Fruit fly (Drosophila melanogaster) whole organism, embryonic: ENCODE data around the gene CG13108.

Experiments
- Adf1 ChIP-seq: fragments of 200-800 bp; sonication (Bioruptor generic); IDR thresholded peaks from 2 replicates; pipeline ENCODE4 v1.3.6; 2022; ENCODE audit warnings: missing biosample characterization, missing genetic modification characterization
- Atf3 ChIP-seq: fragments of 200-800 bp; sonication (Bioruptor generic); optimal IDR thresholded peaks from 3 replicates; lab custom pipeline; 2016; ENCODE audit warnings: missing biosample characterization, missing genetic modification characterization
- B-H2 ChIP-seq: fragments of 200-800 bp; sonication (Bioruptor generic); optimal IDR thresholded peaks from 2 replicates; lab custom pipeline; 2018; ENCODE audit warnings: missing biosample characterization, mild to moderate bottlenecking, missing genetic modification characterization
- CG10209 ChIP-seq: fragments of 200-800 bp; sonication (Bioruptor generic); optimal IDR thresholded peaks from 3 replicates; lab custom pipeline; 2017; ENCODE audit warnings: missing biosample characterization, mild to moderate bottlenecking, missing genetic modification characterization, missing genetic modification reagents
- CG10366 ChIP-seq: fragments of 200-800 bp; sonication (Bioruptor generic); IDR thresholded peaks from 2 replicates; pipeline ENCODE4 v1.3.6; 2022; ENCODE audit warnings: missing biosample characterization, missing genetic modification characterization
- CG10979 ChIP-seq: fragments of 200-800 bp; sonication (Bioruptor generic); optimal IDR thresholded peaks from 2 replicates; lab custom pipeline; 2018; ENCODE audit warnings: missing biosample characterization, mild to moderate bottlenecking, missing genetic modification characterization, moderate library complexity
- CG11093 ChIP-seq: fragments of 200-800 bp; sonication (Bioruptor generic); IDR thresholded peaks from 3 replicates; pipeline ENCODE4 v1.3.6; 2022; ENCODE audit warnings: missing biosample characterization, missing genetic modification characterization
- CG11456 ChIP-seq: fragments of 200-800 bp; sonication (Bioruptor generic); IDR thresholded peaks from 3 replicates; pipeline ENCODE4 v1.3.6; 2022; ENCODE audit warnings: missing biosample characterization, missing genetic modification characterization
- CG12219 ChIP-seq: fragments of 200-800 bp; sonication (Bioruptor generic); optimal IDR thresholded peaks from 3 replicates; lab custom pipeline; 2018; ENCODE audit warnings: missing biosample characterization, mild to moderate bottlenecking, missing genetic modification characterization
- CG17361 ChIP-seq: fragments of 200-800 bp; sonication (Bioruptor generic); IDR thresholded peaks from 3 replicates; pipeline ENCODE4 v1.3.6; 2022; ENCODE audit warnings: missing biosample characterization, missing genetic modification characterization
- CG18262 ChIP-seq: fragments of 200-800 bp; optimal IDR thresholded peaks from 3 replicates; lab custom pipeline; 2019; ENCODE audit warnings: missing biosample characterization, mild to moderate bottlenecking, missing genetic modification characterization, moderate library complexity
- CG2199 ChIP-seq: fragments of 200-800 bp; sonication (Bioruptor generic); IDR thresholded peaks from 3 replicates; pipeline ENCODE4 v1.3.6; 2022; ENCODE audit warnings: missing biosample characterization, missing genetic modification characterization
- CG30403 ChIP-seq: fragments of 200-800 bp; sonication (Bioruptor generic); optimal IDR thresholded peaks from 3 replicates; lab custom pipeline; 2016; ENCODE audit warnings: missing biosample characterization, missing genetic modification characterization
- CG34224 ChIP-seq: fragments of 200-800 bp; sonication (Bioruptor generic); IDR thresholded peaks from 3 replicates; pipeline ENCODE4 v1.3.6; 2022; ENCODE audit warnings: missing biosample characterization, missing genetic modification characterization; ENCODE audit not compliant: partially characterized antibody
- CG3995 ChIP-seq: fragments of 200-800 bp; sonication (Bioruptor generic); optimal IDR thresholded peaks from 3 replicates; lab custom pipeline; 2016; ENCODE audit warnings: missing biosample characterization, missing genetic modification characterization
- CG6765 ChIP-seq: fragments of 200-800 bp; sonication (Bioruptor generic); optimal IDR thresholded peaks from 3 replicates; lab custom pipeline; 2017; ENCODE audit warnings: missing biosample characterization, mild to moderate bottlenecking, missing genetic modification characterization
- CG7357 ChIP-seq: fragments of 200-800 bp; sonication (Bioruptor generic); IDR thresholded peaks from 3 replicates; pipeline ENCODE4 v1.3.6; 2022; ENCODE audit warnings: missing biosample characterization, missing genetic modification characterization
- CG7839 ChIP-seq: fragments of 200-800 bp; sonication (Bioruptor generic); optimal IDR thresholded peaks from 3 replicates; lab custom pipeline; 2018; ENCODE audit warnings: missing biosample characterization, mild to moderate bottlenecking, missing genetic modification characterization, moderate library complexity
- CG8281 ChIP-seq: fragments of 200-800 bp; sonication (Bioruptor generic); optimal IDR thresholded peaks from 2 replicates; lab custom pipeline; 2018; ENCODE audit warnings: missing biosample characterization, mild to moderate bottlenecking, missing genetic modification characterization, moderate library complexity
- CG8924 ChIP-seq: fragments of 200-800 bp; optimal IDR thresholded peaks from 3 replicates; lab custom pipeline; 2019; ENCODE audit warnings: missing biosample characterization, mild to moderate bottlenecking, missing genetic modification characterization, moderate library complexity
- CG9932 ChIP-seq: fragments of 200-800 bp; sonication (Bioruptor generic); IDR thresholded peaks from 2 replicates; pipeline ENCODE4 v1.3.6; 2022; ENCODE audit warnings: missing biosample characterization, missing genetic modification characterization
- CHES-1-like ChIP-seq: fragments of 200-800 bp; sonication (Bioruptor generic); optimal IDR thresholded peaks from 2 replicates; lab custom pipeline; 2016; ENCODE audit warnings: missing biosample characterization, missing genetic modification characterization
- D19A ChIP-seq: fragments of 200-800 bp; optimal IDR thresholded peaks from 3 replicates; lab custom pipeline; 2019; ENCODE audit warnings: missing biosample characterization, mild to moderate bottlenecking, missing genetic modification characterization, moderate library complexity
- Dll ChIP-seq: fragments of 200-800 bp; sonication (Bioruptor generic); IDR thresholded peaks from 4 replicates; pipeline ENCODE4 v1.3.6; 2022; ENCODE audit warnings: missing biosample characterization, missing genetic modification characterization; ENCODE audit not compliant: partially characterized antibody
- Eip74EF ChIP-seq, 2 experiments: fragments of 200-800 bp in 1 of 2; fragments of >200 bp in 1 of 2; sonication (Bioruptor generic) in 1 of 2; optimal IDR thresholded peaks; 2 replicates each; lab custom pipeline; 2017 to 2019; ENCODE audit warnings: missing biosample characterization in 2 of 2, missing genetic modification characterization in 2 of 2, mild to moderate bottlenecking in 1 of 2, moderate library complexity in 1 of 2
- Ets65A ChIP-seq: fragments of 200-800 bp; sonication (Bioruptor generic); peaks from one replicate; lab custom pipeline; 2016; ENCODE audit warnings: missing biosample characterization, missing genetic modification characterization
- Hey ChIP-seq: fragments of 200-800 bp; sonication (Bioruptor generic); optimal IDR thresholded peaks from 3 replicates; lab custom pipeline; 2018; ENCODE audit warnings: missing biosample characterization, mild to moderate bottlenecking, missing genetic modification characterization
- Hr39 ChIP-seq: fragments of >200 bp; optimal IDR thresholded peaks from 2 replicates; lab custom pipeline; 2017
- Jarid2 ChIP-seq: fragments of 200-800 bp; sonication (Bioruptor generic); optimal IDR thresholded peaks from 3 replicates; lab custom pipeline; 2017; ENCODE audit warnings: mild to moderate bottlenecking, missing biosample characterization, missing genetic modification reagents, missing genetic modification characterization
- Rx ChIP-seq: fragments of 200-800 bp; sonication (Bioruptor generic); IDR thresholded peaks from 2 replicates; pipeline ENCODE4 v1.3.6; 2022; ENCODE audit warnings: missing biosample characterization, missing genetic modification characterization
- Six4 ChIP-seq: fragments of 200-800 bp; sonication (Bioruptor generic); optimal IDR thresholded peaks from 2 replicates; lab custom pipeline; 2016; ENCODE audit warnings: missing biosample characterization, missing genetic modification characterization
- Ssrp ChIP-seq: fragments of 200-800 bp; sonication (Bioruptor generic); optimal IDR thresholded peaks from 2 replicates; lab custom pipeline; 2018; ENCODE audit warnings: missing biosample characterization, mild to moderate bottlenecking, missing genetic modification characterization, moderate library complexity
- YL-1 ChIP-seq: fragments of 200-800 bp; sonication (Bioruptor generic); optimal IDR thresholded peaks from 3 replicates; lab custom pipeline; 2017; ENCODE audit warnings: missing biosample characterization, mild to moderate bottlenecking, missing genetic modification characterization
- ato ChIP-seq: fragments of 200-800 bp; sonication (Bioruptor generic); IDR thresholded peaks from 2 replicates; pipeline ENCODE4 v1.3.6; 2022; ENCODE audit warnings: missing biosample characterization, missing genetic modification characterization; ENCODE audit not compliant: partially characterized antibody
- cad ChIP-seq: fragments of >200 bp; optimal IDR thresholded peaks from 2 replicates; lab custom pipeline; 2017; ENCODE audit warnings: missing biosample characterization, missing genetic modification characterization
- chif ChIP-seq, 2 experiments: fragments of 200-800 bp; sonication (Bioruptor generic); optimal IDR thresholded peaks; 3 replicates each; lab custom pipeline; 2016; ENCODE audit warnings: missing biosample characterization in 2 of 2, missing genetic modification characterization in 2 of 2
- chm ChIP-seq: fragments of 200-800 bp; sonication (Bioruptor generic); IDR thresholded peaks from 2 replicates; pipeline ENCODE4 v1.3.6; 2022; ENCODE audit warnings: missing biosample characterization, missing genetic modification characterization
- crc ChIP-seq: fragments of 200-800 bp; sonication (Bioruptor generic); optimal IDR thresholded peaks from 2 replicates; lab custom pipeline; 2016; ENCODE audit warnings: missing biosample characterization, missing genetic modification characterization
- danr ChIP-seq: fragments of 200-800 bp; sonication (Bioruptor generic); IDR thresholded peaks from 2 replicates; pipeline ENCODE4 v1.3.6; 2022; ENCODE audit warnings: missing biosample characterization, missing genetic modification characterization
- dpn ChIP-seq, 2 experiments: fragments of 200-800 bp; sonication (Bioruptor generic); optimal IDR thresholded peaks; 3 replicates each; lab custom pipeline; 2016; ENCODE audit warnings: missing biosample characterization in 2 of 2, missing genetic modification characterization in 2 of 2
- ems ChIP-seq: fragments of 200-800 bp; sonication (Bioruptor generic); optimal IDR thresholded peaks from 3 replicates; lab custom pipeline; 2016; ENCODE audit warnings: missing biosample characterization, missing genetic modification characterization
- ftz-f1 ChIP-seq: fragments of 200-800 bp; sonication (Bioruptor generic); optimal IDR thresholded peaks from 2 replicates; lab custom pipeline; 2016; ENCODE audit warnings: missing biosample characterization, missing genetic modification characterization
- gro ChIP-seq: fragments of 200-800 bp; sonication (Bioruptor generic); optimal IDR thresholded peaks from 2 replicates; lab custom pipeline; 2016; ENCODE audit warnings: missing biosample characterization, missing genetic modification characterization
- lov ChIP-seq, 2 experiments: fragments of 200-800 bp in 1 of 2; fragments of >200 bp in 1 of 2; sonication (Bioruptor generic) in 1 of 2; IDR thresholded peaks in 1 of 2; optimal IDR thresholded peaks in 1 of 2; 2 replicates in 1 of 2; 3 replicates in 1 of 2; pipeline versions ENCODE4 v1.3.6 to Lab custom; 2017 to 2022; ENCODE audit warnings: missing biosample characterization in 1 of 2, missing genetic modification characterization in 1 of 2
- mam ChIP-seq: fragments of 200-800 bp; sonication (Bioruptor generic); optimal IDR thresholded peaks from 3 replicates; lab custom pipeline; 2016; ENCODE audit warnings: missing biosample characterization, missing genetic modification characterization
- nom ChIP-seq: fragments of 200-800 bp; sonication (Bioruptor generic); optimal IDR thresholded peaks from 2 replicates; lab custom pipeline; 2017; ENCODE audit warnings: missing biosample characterization, missing genetic modification characterization, mild to moderate bottlenecking, moderate library complexity, missing genetic modification reagents
- org-1 ChIP-seq: fragments of 200-800 bp; sonication (Bioruptor generic); optimal IDR thresholded peaks from 2 replicates; lab custom pipeline; 2017; ENCODE audit warnings: missing biosample characterization, missing genetic modification characterization
- run ChIP-seq: fragments of 200-800 bp; sonication (Bioruptor generic); optimal IDR thresholded peaks from 3 replicates; lab custom pipeline; 2018; ENCODE audit warnings: missing biosample characterization, mild to moderate bottlenecking, missing genetic modification characterization
- tio ChIP-seq: fragments of 200-800 bp; sonication (Bioruptor generic); optimal IDR thresholded peaks from 2 replicates; lab custom pipeline; 2017; ENCODE audit warnings: missing biosample characterization, missing genetic modification characterization, inconsistent platforms
- tna ChIP-seq: fragments of 200-800 bp; sonication (Bioruptor generic); IDR thresholded peaks from 2 replicates; pipeline ENCODE4 v1.3.6; 2022; ENCODE audit warnings: missing biosample characterization, missing genetic modification characterization; ENCODE audit not compliant: partially characterized antibody
- zen ChIP-seq: fragments of 200-800 bp; sonication (Bioruptor generic); optimal IDR thresholded peaks from 3 replicates; lab custom pipeline; 2018; ENCODE audit warnings: missing biosample characterization, mild to moderate bottlenecking, missing genetic modification characterization, moderate library complexity

The CG13108 gene

dm6 chr2L:9133169-9133568 is 30.9 kb upstream of the CG13108 start (continued):
- peak; percentile 40 for TF ChIP-seq org-1 (GFP tag; lab: Kevin White, UChicago)
- peak in 1 of 2 experiments; percentile 60 for TF ChIP-seq dpn (GFP tag; optimal IDR thresholded peaks at IDR 0.05; lab: Kevin White, UChicago)
- TF ChIP-seq Eip74EF (GFP tag; optimal IDR thresholded peaks at IDR 0.05; lab: Kevin White, UChicago): peak in 1 of 2 experiments; percentile 79
- peak; percentile 85 for TF ChIP-seq CG8924 (tag; lab: Kevin White, UChicago)
- no peak for TF ChIP-seq chif (GFP tag; optimal IDR thresholded peaks at IDR 0.05; lab: Kevin White, UChicago)
- TF ChIP-seq Six4 (GFP tag; lab: Kevin White, UChicago): peak; percentile 62
- TF ChIP-seq tio (GFP tag; lab: Kevin White, UChicago): peak; percentile 57
- TF ChIP-seq ftz-f1: no peak
- TF ChIP-seq D19A: peak; percentile 82
- peak; percentile 81 for TF ChIP-seq CG7839 (tag; lab: Kevin White, UChicago)
- TF ChIP-seq CG7357 (GFP tag; lab: Robert Waterston, UW): 0 out of 3 replicates have a peak, but pooled peaks have one; percentile 35
- TF ChIP-seq nom: peak; percentile 25
- peak; percentile 60; the same call in 2 of the 3 replicates for TF ChIP-seq CG11093 (GFP tag; lab: Robert Waterston, UW)
- TF ChIP-seq B-H2: no peak
- no peak for TF ChIP-seq Hey
- TF ChIP-seq CG10979 (tag; lab: Kevin White, UChicago): peak; percentile 89
- TF ChIP-seq CG2199 (GFP tag; lab: Robert Waterston, UW): peak; percentile 34; the same call in 1 of the 3 replicates
- TF ChIP-seq lov (optimal IDR thresholded peaks at IDR 0.05; lab: Kevin White, UChicago): no peak
- TF ChIP-seq lov (GFP tag; IDR thresholded peaks at IDR 0.05; lab: Robert Waterston, UW): no peak
- peak; percentile 72 for TF ChIP-seq CG30403 (GFP tag; lab: Kevin White, UChicago)
- TF ChIP-seq chm (GFP tag; lab: Robert Waterston, UW): no peak
- TF ChIP-seq CG11456 (GFP tag; lab: Robert Waterston, UW): no peak
- no peak for TF ChIP-seq ems (GFP tag; lab: Kevin White, UChicago)
- TF ChIP-seq CG12219 (GFP tag; lab: Kevin White, UChicago): peak; percentile 36
- peak; percentile 84 for TF ChIP-seq Ssrp (tag; lab: Kevin White, UChicago)
- TF ChIP-seq ato: no peak
- TF ChIP-seq Jarid2 (GFP tag; lab: Kevin White, UChicago): peak; percentile 35
- TF ChIP-seq CG17361 (GFP tag; lab: Robert Waterston, UW): peak; percentile 90
- TF ChIP-seq run (tag; lab: Kevin White, UChicago): peak; percentile 40
- no peak for TF ChIP-seq cad
- TF ChIP-seq tna (GFP tag; lab: Robert Waterston, UW): no peak
- TF ChIP-seq CG18262 (tag; lab: Kevin White, UChicago): peak; percentile 92
- peak; percentile 71 for TF ChIP-seq CG10209 (GFP tag; lab: Kevin White, UChicago)
- TF ChIP-seq gro (GFP tag; lab: Kevin White, UChicago): no peak
- TF ChIP-seq Rx: 0 out of 2 replicates have a peak, but pooled peaks have one; percentile 32
- TF ChIP-seq CG9932: no peak
- TF ChIP-seq zen (tag; lab: Kevin White, UChicago): peak; percentile 77
- TF ChIP-seq Hr39 (lab: Kevin White, UChicago): no peak
- no peak for TF ChIP-seq Ets65A (GFP tag; lab: Kevin White, UChicago)
- no peak for TF ChIP-seq YL-1 (GFP tag; lab: Kevin White, UChicago)
- no peak for TF ChIP-seq crc (GFP tag; lab: Kevin White, UChicago)
- peak; percentile 29; the same call in 1 of the 2 replicates for TF ChIP-seq CG10366 (GFP tag; lab: Robert Waterston, UW)
- TF ChIP-seq Dll (GFP tag; lab: Robert Waterston, UW): no peak
- TF ChIP-seq CG3995 (GFP tag; lab: Kevin White, UChicago): no peak
- no peak for TF ChIP-seq Adf1 (GFP tag; lab: Robert Waterston, UW)
- TF ChIP-seq CG8281: peak; percentile 52
- no peak for TF ChIP-seq CHES-1-like (GFP tag; lab: Kevin White, UChicago)
- 0 out of 2 replicates have a peak, but pooled peaks have one; percentile 47 for TF ChIP-seq danr (GFP tag; lab: Robert Waterston, UW)
- TF ChIP-seq CG34224: no peak
- no peak for TF ChIP-seq CG6765
- TF ChIP-seq Atf3 (GFP tag; lab: Kevin White, UChicago): no peak
- TF ChIP-seq mam: no peak
